Worm (Caenorhabditis elegans) whole organism, mixed stage, embryonic: ENCODE results near the gene rund-1.

Experiments
- sem-2 ChIP-seq: fragments of 200-800 bp; sonication (Bioruptor generic); optimal IDR thresholded peaks from 2 replicates; lab custom pipeline; 2018; ENCODE audit warnings: mild to moderate bottlenecking, missing genetic modification characterization, missing compliant biosample characterization
- tbx-8 ChIP-seq: fragments of 200-800 bp; sonication (Bioruptor generic); optimal IDR thresholded peaks from 2 replicates; lab custom pipeline; 2018; ENCODE audit warnings: mild to moderate bottlenecking, missing genetic modification characterization, moderate library complexity, missing compliant biosample characterization

DNA sequence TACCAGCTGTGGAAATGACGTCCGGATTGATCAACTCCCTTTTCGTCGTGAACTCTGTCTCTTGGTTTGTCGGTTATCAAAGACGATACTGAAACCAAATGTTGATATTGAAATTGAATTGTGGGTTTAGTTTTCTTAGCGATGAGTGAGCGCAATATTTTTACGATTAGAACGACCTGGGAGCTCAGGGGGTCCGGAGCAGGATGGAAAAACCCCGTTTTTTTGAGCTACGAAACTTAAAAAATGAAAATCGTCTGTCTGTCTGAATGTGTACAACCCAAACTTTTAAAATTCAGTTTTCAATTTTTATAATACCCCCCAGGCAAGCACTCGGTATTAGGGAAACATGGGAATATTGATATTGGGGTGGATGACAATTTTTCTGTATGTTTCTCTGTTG is 18.8 kb downstream of the rund-1 start:
- TF ChIP-seq tbx-8 (GFP tag; lab: Kevin White, UChicago) (no peak), sem-2 (GFP tag; lab: Kevin White, UChicago) (no peak)
